Fruit fly (Drosophila melanogaster) whole organism, embryonic: Measurements from ENCODE around the gene ssp5.

ENCODE experiments used
- BtbVII ChIP-seq: fragments of 200-800 bp; sonication (Bioruptor generic); optimal IDR thresholded peaks from 3 replicates; lab custom pipeline; 2017; ENCODE audit warnings: missing biosample characterization, mild to moderate bottlenecking, missing genetic modification characterization
- CG10321 ChIP-seq: fragments of 200-800 bp; sonication (Bioruptor generic); IDR thresholded peaks from 2 replicates; pipeline ENCODE4 v1.3.6; 2022; ENCODE audit warnings: missing biosample characterization, missing genetic modification characterization
- CG11093 ChIP-seq: fragments of 200-800 bp; sonication (Bioruptor generic); IDR thresholded peaks from 3 replicates; pipeline ENCODE4 v1.3.6; 2022; ENCODE audit warnings: missing biosample characterization, missing genetic modification characterization
- CG11560 ChIP-seq: fragments of 200-800 bp; sonication (Bioruptor generic); IDR thresholded peaks from 3 replicates; pipeline ENCODE4 v1.3.6; 2022; ENCODE audit warnings: missing biosample characterization, missing genetic modification characterization
- CG13287 ChIP-seq: fragments of 200-800 bp; sonication (Bioruptor generic); IDR thresholded peaks from 2 replicates; pipeline ENCODE4 v1.3.6; 2022; ENCODE audit warnings: missing biosample characterization, missing genetic modification characterization; ENCODE audit not compliant: partially characterized antibody
- CG1529 ChIP-seq: fragments of 200-800 bp; sonication (Bioruptor generic); optimal IDR thresholded peaks from 3 replicates; lab custom pipeline; 2018; ENCODE audit warnings: missing biosample characterization, missing genetic modification characterization
- CG15696 ChIP-seq: fragments of 200-800 bp; sonication (Bioruptor generic); optimal IDR thresholded peaks from 2 replicates; lab custom pipeline; 2019; ENCODE audit warnings: missing biosample characterization, mild to moderate bottlenecking, missing genetic modification characterization, moderate library complexity
- CG1647 ChIP-seq: fragments of 200-800 bp; sonication (Bioruptor generic); optimal IDR thresholded peaks from 3 replicates; lab custom pipeline; 2016; ENCODE audit warnings: missing biosample characterization, missing genetic modification characterization
- CG2678 ChIP-seq: fragments of 200-800 bp; sonication (Bioruptor generic); optimal IDR thresholded peaks from 3 replicates; lab custom pipeline; 2019; ENCODE audit warnings: missing biosample characterization, mild to moderate bottlenecking, missing genetic modification characterization, moderate library complexity
- CG2875 ChIP-seq: fragments of 200-800 bp; sonication (Bioruptor generic); optimal IDR thresholded peaks from 2 replicates; lab custom pipeline; 2017; ENCODE audit warnings: missing biosample characterization, mild to moderate bottlenecking, missing genetic modification characterization, missing genetic modification reagents
- CG3163 ChIP-seq: fragments of 200-800 bp; sonication (Bioruptor generic); optimal IDR thresholded peaks from 3 replicates; lab custom pipeline; 2016; ENCODE audit warnings: missing biosample characterization, missing genetic modification characterization
- CG3407 ChIP-seq: fragments of 200-800 bp; sonication (Bioruptor generic); optimal IDR thresholded peaks from 2 replicates; lab custom pipeline; 2018; ENCODE audit warnings: missing biosample characterization, mild to moderate bottlenecking, missing genetic modification characterization
- CG34376 ChIP-seq: fragments of 200-800 bp; sonication (Bioruptor generic); optimal IDR thresholded peaks from 2 replicates; lab custom pipeline; 2018; ENCODE audit warnings: missing biosample characterization, mild to moderate bottlenecking, missing genetic modification characterization
- CG34422 ChIP-seq: fragments of 200-800 bp; sonication (Bioruptor generic); IDR thresholded peaks from 3 replicates; pipeline ENCODE4 v1.3.6; 2022; ENCODE audit warnings: missing biosample characterization, missing genetic modification characterization
- CG6813 ChIP-seq: fragments of 200-800 bp; sonication (Bioruptor generic); optimal IDR thresholded peaks from 2 replicates; lab custom pipeline; 2017; ENCODE audit warnings: missing biosample characterization, missing genetic modification characterization, mild to moderate bottlenecking, moderate library complexity, missing genetic modification reagents
- CG7271 ChIP-seq: fragments of 200-800 bp; sonication (Bioruptor generic); optimal IDR thresholded peaks from 2 replicates; lab custom pipeline; 2018; ENCODE audit warnings: missing biosample characterization, mild to moderate bottlenecking, missing genetic modification characterization, moderate library complexity
- CG7357 ChIP-seq: fragments of 200-800 bp; sonication (Bioruptor generic); IDR thresholded peaks from 3 replicates; pipeline ENCODE4 v1.3.6; 2022; ENCODE audit warnings: missing biosample characterization, missing genetic modification characterization
- CG8089 ChIP-seq: fragments of 200-800 bp; sonication (Bioruptor generic); optimal IDR thresholded peaks from 3 replicates; lab custom pipeline; 2016; ENCODE audit warnings: missing biosample characterization, missing genetic modification characterization
- CG9215 ChIP-seq: fragments of 200-800 bp; sonication (Bioruptor generic); IDR thresholded peaks from 2 replicates; pipeline ENCODE4 v1.3.6; 2022; ENCODE audit warnings: missing biosample characterization, missing genetic modification characterization
- CG9797 ChIP-seq: fragments of 200-800 bp; sonication (Bioruptor generic); optimal IDR thresholded peaks from 3 replicates; lab custom pipeline; 2018; ENCODE audit warnings: missing biosample characterization, mild to moderate bottlenecking, missing genetic modification characterization
- Dip2 ChIP-seq: fragments of 200-800 bp; sonication (Bioruptor generic); IDR thresholded peaks from 2 replicates; pipeline ENCODE4 v1.3.6; 2022; ENCODE audit warnings: missing biosample characterization, missing genetic modification characterization
- Ets97D ChIP-seq: fragments of 200-800 bp; sonication (Bioruptor generic); optimal IDR thresholded peaks from 3 replicates; lab custom pipeline; 2016; ENCODE audit warnings: missing biosample characterization, missing genetic modification characterization
- Hmr ChIP-seq: fragments of 200-800 bp; sonication (Bioruptor generic); optimal IDR thresholded peaks from 3 replicates; lab custom pipeline; 2017; ENCODE audit warnings: mild to moderate bottlenecking, missing biosample characterization, missing genetic modification reagents, missing genetic modification characterization
- Hr3 ChIP-seq: fragments of 200-800 bp; sonication (Bioruptor generic); optimal IDR thresholded peaks from 3 replicates; lab custom pipeline; 2016; ENCODE audit warnings: missing biosample characterization, missing genetic modification characterization
- Med ChIP-seq: fragments of 200-800 bp; sonication (Bioruptor generic); peaks from one replicate; lab custom pipeline; 2016; ENCODE audit warnings: missing biosample characterization, missing genetic modification characterization, mild to moderate bottlenecking, inconsistent platforms, moderate library complexity
- Pdp1 ChIP-seq, 2 experiments: fragments of 200-800 bp; sonication (Bioruptor generic); optimal IDR thresholded peaks; 3 replicates each; lab custom pipeline; 2016; ENCODE audit warnings: missing biosample characterization in 2 of 2, missing genetic modification characterization in 2 of 2, mild to moderate bottlenecking in 1 of 2, moderate library complexity in 1 of 2
- Rx ChIP-seq: fragments of 200-800 bp; sonication (Bioruptor generic); IDR thresholded peaks from 2 replicates; pipeline ENCODE4 v1.3.6; 2022; ENCODE audit warnings: missing biosample characterization, missing genetic modification characterization
- TFAM ChIP-seq: fragments of 200-800 bp; sonication (Bioruptor generic); optimal IDR thresholded peaks from 2 replicates; lab custom pipeline; 2017; ENCODE audit warnings: missing biosample characterization, missing genetic modification characterization, inconsistent platforms
- ap ChIP-seq: fragments of 200-800 bp; sonication (Bioruptor generic); IDR thresholded peaks from 2 replicates; pipeline ENCODE4 v1.3.6; 2022; ENCODE audit warnings: missing biosample characterization, missing genetic modification characterization
- chm ChIP-seq: fragments of 200-800 bp; sonication (Bioruptor generic); IDR thresholded peaks from 2 replicates; pipeline ENCODE4 v1.3.6; 2022; ENCODE audit warnings: missing biosample characterization, missing genetic modification characterization
- danr ChIP-seq: fragments of 200-800 bp; sonication (Bioruptor generic); IDR thresholded peaks from 2 replicates; pipeline ENCODE4 v1.3.6; 2022; ENCODE audit warnings: missing biosample characterization, missing genetic modification characterization
- dati ChIP-seq: fragments of 200-800 bp; sonication (Bioruptor generic); IDR thresholded peaks from 2 replicates; pipeline ENCODE4 v1.3.6; 2022; ENCODE audit warnings: missing biosample characterization, missing genetic modification characterization
- dmrt99B ChIP-seq: fragments of 200-800 bp; sonication (Bioruptor generic); optimal IDR thresholded peaks from 2 replicates; lab custom pipeline; 2018; ENCODE audit warnings: missing biosample characterization, mild to moderate bottlenecking, missing genetic modification characterization, moderate library complexity
- en ChIP-seq: fragments of 200-800 bp; sonication (Bioruptor generic); optimal IDR thresholded peaks from 2 replicates; lab custom pipeline; 2016; ENCODE audit warnings: missing biosample characterization, missing genetic modification characterization
- ewg ChIP-seq: fragments of 200-800 bp; sonication (Bioruptor generic); optimal IDR thresholded peaks from 3 replicates; lab custom pipeline; 2017; ENCODE audit warnings: mild to moderate bottlenecking, missing biosample characterization, missing genetic modification reagents, missing genetic modification characterization
- gcm ChIP-seq: fragments of 200-800 bp; sonication (Bioruptor generic); optimal IDR thresholded peaks from 2 replicates; lab custom pipeline; 2019; ENCODE audit warnings: missing biosample characterization, mild to moderate bottlenecking, missing genetic modification characterization, moderate library complexity
- hth ChIP-seq: fragments of >200 bp; optimal IDR thresholded peaks from 2 replicates; lab custom pipeline; 2017; ENCODE audit warnings: inconsistent platforms
- kni ChIP-seq: fragments of 200-800 bp; sonication (Bioruptor generic); optimal IDR thresholded peaks from 3 replicates; lab custom pipeline; 2017; ENCODE audit warnings: mild to moderate bottlenecking, missing biosample characterization, missing genetic modification reagents, missing genetic modification characterization
- lov ChIP-seq, 2 experiments: fragments of 200-800 bp in 1 of 2; fragments of >200 bp in 1 of 2; sonication (Bioruptor generic) in 1 of 2; IDR thresholded peaks in 1 of 2; optimal IDR thresholded peaks in 1 of 2; 2 replicates in 1 of 2; 3 replicates in 1 of 2; pipeline versions ENCODE4 v1.3.6 to Lab custom; 2017 to 2022; ENCODE audit warnings: missing biosample characterization in 1 of 2, missing genetic modification characterization in 1 of 2
- mam ChIP-seq: fragments of 200-800 bp; sonication (Bioruptor generic); optimal IDR thresholded peaks from 3 replicates; lab custom pipeline; 2016; ENCODE audit warnings: missing biosample characterization, missing genetic modification characterization
- pan ChIP-seq, 4 experiments: fragments of >200 bp in 3 of 4; fragments of 200-800 bp in 1 of 4; sonication (Bioruptor generic) in 1 of 4; optimal IDR thresholded peaks in 3 of 4; IDR thresholded peaks in 1 of 4; 2 replicates each; pipeline versions ENCODE4 v1.3.6 to Lab custom; 2017 to 2022; ENCODE audit warnings: missing biosample characterization in 2 of 4, missing genetic modification characterization in 2 of 4, mixed read lengths in 1 of 4
- psq ChIP-seq: fragments of 200-800 bp; sonication (Bioruptor generic); optimal IDR thresholded peaks from 2 replicates; lab custom pipeline; 2017; ENCODE audit warnings: missing biosample characterization, missing genetic modification characterization
- schlank ChIP-seq: fragments of 200-800 bp; sonication (Bioruptor generic); optimal IDR thresholded peaks from 2 replicates; lab custom pipeline; 2018; ENCODE audit warnings: missing biosample characterization, mild to moderate bottlenecking, missing genetic modification characterization
- sd ChIP-seq: fragments of 200-800 bp; sonication (Bioruptor generic); optimal IDR thresholded peaks from 3 replicates; lab custom pipeline; 2018; ENCODE audit warnings: missing biosample characterization, mild to moderate bottlenecking, missing genetic modification characterization, moderate library complexity
- sens ChIP-seq: fragments of 200-800 bp; sonication (Bioruptor generic); peaks from one replicate; lab custom pipeline; 2016; ENCODE audit warnings: missing biosample characterization, missing genetic modification characterization
- sim ChIP-seq: fragments of 200-800 bp; sonication (Bioruptor generic); IDR thresholded peaks from 2 replicates; pipeline ENCODE4 v1.3.6; 2022; ENCODE audit warnings: missing biosample characterization, missing genetic modification characterization
- toy ChIP-seq: fragments of 200-800 bp; sonication (Bioruptor generic); IDR thresholded peaks from 2 replicates; pipeline ENCODE4 v1.3.6; 2022; ENCODE audit warnings: missing biosample characterization, missing genetic modification characterization
- ttk ChIP-seq: fragments of 200-800 bp; sonication (Bioruptor generic); IDR thresholded peaks from 2 replicates; pipeline ENCODE4 v2.1.2; 2022; ENCODE audit warnings: missing biosample characterization, missing genetic modification characterization
- vnd ChIP-seq: fragments of 200-800 bp; sonication (Bioruptor generic); IDR thresholded peaks from 3 replicates; pipeline ENCODE4 v1.3.6; 2022; ENCODE audit warnings: missing biosample characterization, missing genetic modification characterization; ENCODE audit not compliant: partially characterized antibody

ssp5 gene

dm6 chr3R:12010202-12010824, 22.6 kb upstream of the ssp5 start, which contains the start of the genes KLHL18 and GCC185 (continued):
- TF ChIP-seq CG10321 (GFP tag; lab: Robert Waterston, UW) = no peak
- 0 out of 2 replicates have a peak, but pooled peaks have one; percentile 10 for TF ChIP-seq ap
- no peak for TF ChIP-seq CG6813 (GFP tag; lab: Kevin White, UChicago)
- peak; percentile 23 for TF ChIP-seq CG8089 (GFP tag; lab: Kevin White, UChicago)
- TF ChIP-seq Ets97D = peak; percentile 34
- peak; percentile 49 for TF ChIP-seq psq (GFP tag; lab: Kevin White, UChicago)
- no peak for TF ChIP-seq sim (GFP tag; lab: Robert Waterston, UW)
- TF ChIP-seq kni (GFP tag; lab: Kevin White, UChicago) = no peak
- TF ChIP-seq CG2875 = no peak
- peak; percentile 40 for TF ChIP-seq CG9797 (GFP tag; lab: Kevin White, UChicago)
- no peak for TF ChIP-seq CG7271 (tag; lab: Kevin White, UChicago)
- TF ChIP-seq Rx (GFP tag; lab: Robert Waterston, UW) = peak; percentile 35; the same call in 1 of the 2 replicates
- no peak for TF ChIP-seq dati (GFP tag; lab: Robert Waterston, UW)
- peak; percentile 83 for TF ChIP-seq vnd (GFP tag; lab: Robert Waterston, UW)
- peak; percentile 96 for TF ChIP-seq sens (GFP tag; lab: Kevin White, UChicago)
- peak; percentile 9; the same call in 1 of the 2 replicates for TF ChIP-seq toy (GFP tag; lab: Robert Waterston, UW)
- no peak for TF ChIP-seq pan (optimal IDR thresholded peaks at IDR 0.05; lab: Kevin White, UChicago)
- TF ChIP-seq pan (GFP tag; optimal IDR thresholded peaks at IDR 0.05 in 1 of 2, IDR thresholded peaks at IDR 0.05 in 1 of 2) = peak in 1 of 2 experiments; percentile 59
- peak; percentile 84 for TF ChIP-seq CG15696 (tag; lab: Kevin White, UChicago)
- no peak for TF ChIP-seq TFAM
- TF ChIP-seq CG34422 (GFP tag; lab: Robert Waterston, UW) = peak; percentile 81; the same call in 2 of the 3 replicates
- TF ChIP-seq gcm (GFP tag; lab: Kevin White, UChicago) = peak; percentile 16
- TF ChIP-seq CG1529 (GFP tag; lab: Kevin White, UChicago) = no peak
- peak; percentile 66 for TF ChIP-seq CG1647
- peak; percentile 45 for TF ChIP-seq ewg (GFP tag; lab: Kevin White, UChicago)
- TF ChIP-seq chm (GFP tag; lab: Robert Waterston, UW) = no peak
- TF ChIP-seq Dip2 = peak; percentile 36; the same call in 1 of the 2 replicates
- TF ChIP-seq ttk (GFP tag; lab: Robert Waterston, UW) = no peak
- TF ChIP-seq BtbVII = peak; percentile 16
- TF ChIP-seq CG9215 (GFP tag; lab: Robert Waterston, UW) = peak; percentile 86
- no peak for TF ChIP-seq dmrt99B (tag; lab: Kevin White, UChicago)
- no peak for TF ChIP-seq CG34376 (GFP tag; lab: Kevin White, UChicago)
- TF ChIP-seq danr (GFP tag; lab: Robert Waterston, UW) = no peak
- peak; percentile 84 for TF ChIP-seq Med (GFP tag; lab: Kevin White, UChicago)
- TF ChIP-seq CG11093 (GFP tag; lab: Robert Waterston, UW) = peak; percentile 66; the same call in 2 of the 3 replicates
- no peak for TF ChIP-seq lov (optimal IDR thresholded peaks at IDR 0.05; lab: Kevin White, UChicago)
- TF ChIP-seq lov (GFP tag; IDR thresholded peaks at IDR 0.05; lab: Robert Waterston, UW) = no peak
- TF ChIP-seq hth (lab: Kevin White, UChicago) = no peak
- TF ChIP-seq CG3163 (GFP tag; lab: Kevin White, UChicago) = no peak
- TF ChIP-seq CG2678 (tag; lab: Kevin White, UChicago) = no peak
- TF ChIP-seq Hmr (GFP tag; lab: Kevin White, UChicago) = peak; percentile 62
- 0 out of 3 replicates have a peak, but pooled peaks have one; percentile 17 for TF ChIP-seq CG7357 (GFP tag; lab: Robert Waterston, UW)
- TF ChIP-seq CG11560 (tag; lab: Robert Waterston, UW) = peak; percentile 49; the same call in 1 of the 3 replicates
- no peak for TF ChIP-seq sd
- peak; percentile 85 for TF ChIP-seq mam (GFP tag; lab: Kevin White, UChicago)
- peak in 1 of 2 experiments; percentile 77 for TF ChIP-seq Pdp1 (GFP tag; optimal IDR thresholded peaks at IDR 0.05; lab: Kevin White, UChicago)
- TF ChIP-seq Hr3 (GFP tag; lab: Kevin White, UChicago) = peak; percentile 91
- TF ChIP-seq CG13287 (GFP tag; lab: Robert Waterston, UW) = peak; percentile 78
- no peak for TF ChIP-seq CG3407 (GFP tag; lab: Kevin White, UChicago)
- TF ChIP-seq en (GFP tag; lab: Kevin White, UChicago) = no peak
- TF ChIP-seq schlank (tag; lab: Kevin White, UChicago) = peak; percentile 11
